Worm (Caenorhabditis elegans) whole organism, L3 larva: ENCODE measurements around the gene hda-10.
"Not testable (repeated sequence)": the region's sequence is repeated elsewhere in the genome, so short reads cannot be mapped to it uniquely, and the experiment has no call there.

Source experiments
- aly-2 ChIP-seq: fragments of 150-350 bp; optimal IDR thresholded peaks from 2 replicates; lab custom pipeline; 2014; ENCODE audit warnings: missing biosample characterization, missing genetic modification characterization
- ama-1 ChIP-seq: fragments of 150-350 bp; optimal IDR thresholded peaks from 2 replicates; lab custom pipeline; 2018
- ceh-9 ChIP-seq: sonication (generic microtip); optimal IDR thresholded peaks from 2 replicates; lab custom pipeline; 2018; ENCODE audit warnings: missing biosample characterization, missing genetic modification characterization
- fos-1 ChIP-seq: fragments of 150-350 bp; optimal IDR thresholded peaks from 2 replicates; lab custom pipeline; 2014; ENCODE audit warnings: missing biosample characterization, missing genetic modification characterization
- lin-15B ChIP-seq: fragments of 150-350 bp; optimal IDR thresholded peaks from 2 replicates; lab custom pipeline; 2014; ENCODE audit warnings: missing biosample characterization, missing genetic modification characterization
- nhr-12 ChIP-seq: fragments of 150-350 bp; optimal IDR thresholded peaks from 2 replicates; lab custom pipeline; 2014; ENCODE audit warnings: missing biosample characterization, missing genetic modification characterization
- nhr-237 ChIP-seq: fragments of 150-350 bp; optimal IDR thresholded peaks from 2 replicates; lab custom pipeline; 2014; ENCODE audit warnings: missing biosample characterization, missing genetic modification characterization
- unc-62 ChIP-seq: fragments of 150-350 bp; sonication (generic microtip); optimal IDR thresholded peaks from 4 replicates; lab custom pipeline; 2014; ENCODE audit warnings: missing biosample characterization, missing genetic modification reagents, missing genetic modification characterization

- TF ChIP-seq aly-2 (tag; lab: Kevin White, UChicago); lin-15B; unc-62 (GFP tag; lab: Kevin White, UChicago); ceh-9 (tag; lab: Kevin White, UChicago); ama-1; fos-1 (tag; lab: Kevin White, UChicago); nhr-12; nhr-237 (tag; lab: Kevin White, UChicago): not testable (repeated sequence)
Measured at ce11 chrII:13835724-13836307, 46.7 kb upstream of the hda-10 start, which contains the start of gene ins-37.
